Fruit fly (Drosophila melanogaster): Measurements from ENCODE around the gene kuk.

Gene kuk

dm6 chr3R:17066828-17067430, 13.1 kb upstream of the kuk start (continued):
- TF ChIP-seq CG34422 (GFP tag; IDR thresholded peaks at IDR 0.05) (0 out of 3 replicates have a peak, but pooled peaks have one; percentile 18), salm (tag; optimal IDR thresholded peaks at IDR 0.05) (no peak), B-H2 (GFP tag; optimal IDR thresholded peaks at IDR 0.05) (no peak), lilli (GFP tag; optimal IDR thresholded peaks at IDR 0.05) (no peak), Jarid2 (GFP tag; optimal IDR thresholded peaks at IDR 0.05) (no peak), disco-r (GFP tag; optimal IDR thresholded peaks at IDR 0.05) (no peak), NC2α (GFP tag; optimal IDR thresholded peaks at IDR 0.05) (no peak), tna (GFP tag; IDR thresholded peaks at IDR 0.05; ENCODE audit: partially characterized antibody) (no peak), sd (tag; optimal IDR thresholded peaks at IDR 0.05) (peak; percentile 79), tgo (GFP tag; IDR thresholded peaks at IDR 0.05) (no peak), scrt (GFP tag; optimal IDR thresholded peaks at IDR 0.05) (no peak), CG31224 (GFP tag; IDR thresholded peaks at IDR 0.05) (0 out of 2 replicates have a peak, but pooled peaks have one; percentile 4), CG2199 (GFP tag; IDR thresholded peaks at IDR 0.05) (no peak), HLH3B (GFP tag; IDR thresholded peaks at IDR 0.05) (no peak), CG12104 (GFP tag; optimal IDR thresholded peaks at IDR 0.05) (no peak), Dref (GFP tag; IDR thresholded peaks at IDR 0.05) (no peak), zen2 (GFP tag; IDR thresholded peaks at IDR 0.05; ENCODE audit: partially characterized antibody) (no peak), CG4404 (GFP tag; IDR thresholded peaks at IDR 0.05) (no peak), CG14441 (GFP tag; IDR thresholded peaks at IDR 0.05) (no peak), Aef1 (GFP tag; IDR thresholded peaks at IDR 0.05) (no peak), Ssrp (tag; optimal IDR thresholded peaks at IDR 0.05) (no peak), Sox102F (GFP tag; optimal IDR thresholded peaks at IDR 0.05) (no peak), bbx (GFP tag; IDR thresholded peaks at IDR 0.05; ENCODE audit: partially characterized antibody) (peak; percentile 15; the same call in 1 of the 2 replicates), sim (GFP tag; IDR thresholded peaks at IDR 0.05) (0 out of 2 replicates have a peak, but pooled peaks have one; percentile 5), CG17359 (tag; optimal IDR thresholded peaks at IDR 0.05) (no peak), Poxn (GFP tag; IDR thresholded peaks at IDR 0.05) (no peak), ewg (GFP tag; optimal IDR thresholded peaks at IDR 0.05) (no peak), lab (GFP tag; optimal IDR thresholded peaks at IDR 0.05) (no peak), Spps (tag; optimal IDR thresholded peaks at IDR 0.05) (no peak), CG12744 (GFP tag; optimal IDR thresholded peaks at IDR 0.05) (no peak), so (GFP tag; IDR thresholded peaks at IDR 0.05) (0 out of 3 replicates have a peak, but pooled peaks have one; percentile 23), CG7372 (GFP tag; IDR thresholded peaks at IDR 0.05) (peak; percentile 81; the same call in 1 of the 2 replicates), CG10543 (GFP tag; optimal IDR thresholded peaks at IDR 0.05) (peak; percentile 46), CG10565 (GFP tag; optimal IDR thresholded peaks at IDR 0.05) (no peak), CG10431 (GFP tag; optimal IDR thresholded peaks at IDR 0.05) (no peak), TFAM (GFP tag; optimal IDR thresholded peaks at IDR 0.05) (no peak), unc-4 (GFP tag; IDR thresholded peaks at IDR 0.05; ENCODE audit: partially characterized antibody) (no peak), dmrt99B (tag; optimal IDR thresholded peaks at IDR 0.05) (no peak), CG7745 (tag; optimal IDR thresholded peaks at IDR 0.05) (no peak), en (GFP tag; optimal IDR thresholded peaks at IDR 0.05) (no peak), CG17385 (GFP tag; optimal IDR thresholded peaks at IDR 0.05) (no peak), HHEX (GFP tag; optimal IDR thresholded peaks at IDR 0.05) (no peak), CG6175 (GFP tag; IDR thresholded peaks at IDR 0.05) (0 out of 3 replicates have a peak, but pooled peaks have one; percentile 44), crol (GFP tag; IDR thresholded peaks at IDR 0.05) (peak; percentile 53), chm (GFP tag; IDR thresholded peaks at IDR 0.05) (no peak), cad (GFP tag; optimal IDR thresholded peaks at IDR 0.05) (no peak), pzg (GFP tag; optimal IDR thresholded peaks at IDR 0.05) (no peak), Gsc (GFP tag; IDR thresholded peaks at IDR 0.05) (no peak), CG15269 (tag; optimal IDR thresholded peaks at IDR 0.05) (no peak), Abd-B (GFP tag; optimal IDR thresholded peaks at IDR 0.05) (no peak)

Data from whole organism, embryonic.